Fruit fly (Drosophila melanogaster) Kc167 (cell line): Measurements from ENCODE around the gene comm3.

Experiments used
- Sin3A ChIP-seq: fragments of >200 bp; optimal IDR thresholded peaks from 2 replicates; lab custom pipeline; 2018; ENCODE audit warnings: missing external identifiers
- psq ChIP-seq: fragments of >200 bp; optimal IDR thresholded peaks from 2 replicates; lab custom pipeline; 2017; ENCODE audit warnings: missing external identifiers

dm6 chr3L:15638524-15638923, 9.0 kb downstream of the comm3 start:
- TF ChIP-seq psq (lab: Kevin White, UChicago) = no peak
- TF ChIP-seq Sin3A (lab: Kevin White, UChicago) = no peak
